Fruit fly (Drosophila melanogaster) whole organism, embryonic: ENCODE measurements around the gene CG10301.

ENCODE experiments used
- BEAF-32 ChIP-seq: fragments of 200-800 bp; sonication (Bioruptor generic); optimal IDR thresholded peaks from 3 replicates; lab custom pipeline; 2017; ENCODE audit warnings: missing biosample characterization, missing genetic modification characterization, mild to moderate bottlenecking, moderate library complexity, missing genetic modification reagents
- BtbVII ChIP-seq: fragments of 200-800 bp; sonication (Bioruptor generic); optimal IDR thresholded peaks from 3 replicates; lab custom pipeline; 2017; ENCODE audit warnings: missing biosample characterization, mild to moderate bottlenecking, missing genetic modification characterization
- CG10959 ChIP-seq: fragments of 200-800 bp; sonication (Bioruptor generic); IDR thresholded peaks from 2 replicates; pipeline ENCODE4 v1.3.6; 2022; ENCODE audit warnings: missing biosample characterization, missing genetic modification characterization
- CG11247 ChIP-seq: fragments of 200-800 bp; sonication (Bioruptor generic); IDR thresholded peaks from 2 replicates; pipeline ENCODE4 v1.3.6; 2022; ENCODE audit warnings: missing biosample characterization, missing genetic modification characterization
- CG14860 ChIP-seq: fragments of 200-800 bp; sonication (Bioruptor generic); IDR thresholded peaks from 3 replicates; pipeline ENCODE4 v1.3.6; 2022; ENCODE audit warnings: missing biosample characterization, missing genetic modification characterization; ENCODE audit not compliant: partially characterized antibody
- CG16779 ChIP-seq: fragments of 200-800 bp; sonication (Bioruptor generic); IDR thresholded peaks from 2 replicates; pipeline ENCODE4 v1.3.6; 2022; ENCODE audit warnings: missing biosample characterization, missing genetic modification characterization
- CG16813 ChIP-seq: fragments of 200-800 bp; sonication (Bioruptor generic); IDR thresholded peaks from 3 replicates; pipeline ENCODE4 v1.3.6; 2022; ENCODE audit warnings: missing biosample characterization, missing genetic modification characterization; ENCODE audit not compliant: partially characterized antibody
- CG16815 ChIP-seq: fragments of 200-800 bp; sonication (Bioruptor generic); optimal IDR thresholded peaks from 3 replicates; lab custom pipeline; 2017; ENCODE audit warnings: missing biosample characterization, mild to moderate bottlenecking, missing genetic modification characterization
- CG17361 ChIP-seq: fragments of 200-800 bp; sonication (Bioruptor generic); IDR thresholded peaks from 3 replicates; pipeline ENCODE4 v1.3.6; 2022; ENCODE audit warnings: missing biosample characterization, missing genetic modification characterization
- CG17912 ChIP-seq: fragments of 200-800 bp; sonication (Bioruptor generic); optimal IDR thresholded peaks from 2 replicates; lab custom pipeline; 2018; ENCODE audit warnings: missing biosample characterization, mild to moderate bottlenecking, missing genetic modification characterization
- CG18262 ChIP-seq: fragments of 200-800 bp; optimal IDR thresholded peaks from 3 replicates; lab custom pipeline; 2019; ENCODE audit warnings: missing biosample characterization, mild to moderate bottlenecking, missing genetic modification characterization, moderate library complexity
- CG18599 ChIP-seq: fragments of 200-800 bp; sonication (Bioruptor generic); optimal IDR thresholded peaks from 3 replicates; lab custom pipeline; 2017; ENCODE audit warnings: missing biosample characterization, missing genetic modification characterization, mild to moderate bottlenecking, moderate library complexity, missing genetic modification reagents
- CG2889 ChIP-seq: fragments of 200-800 bp; sonication (Bioruptor generic); IDR thresholded peaks from 3 replicates; pipeline ENCODE4 v1.3.6; 2022; ENCODE audit warnings: missing biosample characterization, missing genetic modification characterization
- CG34376 ChIP-seq: fragments of 200-800 bp; sonication (Bioruptor generic); optimal IDR thresholded peaks from 2 replicates; lab custom pipeline; 2018; ENCODE audit warnings: missing biosample characterization, mild to moderate bottlenecking, missing genetic modification characterization
- CG3838 ChIP-seq: fragments of 200-800 bp; sonication (Bioruptor generic); optimal IDR thresholded peaks from 3 replicates; lab custom pipeline; 2016; ENCODE audit warnings: missing biosample characterization, missing genetic modification characterization
- CG3847 ChIP-seq: fragments of 200-800 bp; sonication (Bioruptor generic); IDR thresholded peaks from 2 replicates; pipeline ENCODE4 v1.3.6; 2022; ENCODE audit warnings: missing biosample characterization, missing genetic modification characterization
- CG5953 ChIP-seq: fragments of 200-800 bp; sonication (Bioruptor generic); IDR thresholded peaks from 2 replicates; pipeline ENCODE4 v1.3.6; 2022; ENCODE audit warnings: missing biosample characterization, missing genetic modification characterization
- CG6272 ChIP-seq: fragments of 200-800 bp; sonication (Bioruptor generic); IDR thresholded peaks from 2 replicates; pipeline ENCODE4 v1.3.6; 2022; ENCODE audit warnings: missing biosample characterization, missing genetic modification characterization
- CG6654 ChIP-seq: fragments of 200-800 bp; sonication (Bioruptor generic); optimal IDR thresholded peaks from 2 replicates; lab custom pipeline; 2017; ENCODE audit warnings: missing biosample characterization, mild to moderate bottlenecking, missing genetic modification characterization
- CG8290 ChIP-seq, 3 experiments: fragments of 200-800 bp; sonication (Bioruptor generic); optimal IDR thresholded peaks; 2 replicates each; lab custom pipeline; 2016 to 2019; ENCODE audit warnings: missing biosample characterization in 3 of 3, missing genetic modification characterization in 3 of 3, mild to moderate bottlenecking in 2 of 3, moderate library complexity in 1 of 3
- CG8765 ChIP-seq: fragments of 200-800 bp; sonication (Bioruptor generic); IDR thresholded peaks from 2 replicates; pipeline ENCODE4 v1.3.6; 2022; ENCODE audit warnings: missing biosample characterization, missing genetic modification characterization
- CG9215 ChIP-seq: fragments of 200-800 bp; sonication (Bioruptor generic); IDR thresholded peaks from 2 replicates; pipeline ENCODE4 v1.3.6; 2022; ENCODE audit warnings: missing biosample characterization, missing genetic modification characterization
- CG9797 ChIP-seq: fragments of 200-800 bp; sonication (Bioruptor generic); optimal IDR thresholded peaks from 3 replicates; lab custom pipeline; 2018; ENCODE audit warnings: missing biosample characterization, mild to moderate bottlenecking, missing genetic modification characterization
- CG9817 ChIP-seq: fragments of 200-800 bp; sonication (Bioruptor generic); optimal IDR thresholded peaks from 2 replicates; lab custom pipeline; 2018; ENCODE audit warnings: missing biosample characterization, mild to moderate bottlenecking, missing genetic modification characterization, moderate library complexity
- CkIIα-i1 ChIP-seq: fragments of 200-800 bp; sonication (Bioruptor generic); IDR thresholded peaks from 2 replicates; pipeline ENCODE4 v1.3.6; 2022; ENCODE audit warnings: missing biosample characterization, missing genetic modification characterization
- Dfd ChIP-seq, 2 experiments: fragments of >200 bp; optimal IDR thresholded peaks; 2 replicates each; lab custom pipeline; 2017; ENCODE audit warnings: missing biosample characterization in 2 of 2, missing genetic modification characterization in 2 of 2
- HmgD ChIP-seq: fragments of 200-800 bp; sonication (Bioruptor generic); optimal IDR thresholded peaks from 3 replicates; lab custom pipeline; 2016; ENCODE audit warnings: missing biosample characterization, missing genetic modification characterization
- MTF-1 ChIP-seq: fragments of 200-800 bp; sonication (Bioruptor generic); optimal IDR thresholded peaks from 2 replicates; lab custom pipeline; 2018; ENCODE audit warnings: missing biosample characterization, mild to moderate bottlenecking, missing genetic modification characterization, borderline replicate concordance
- Nf-YA ChIP-seq: fragments of 200-800 bp; sonication (Bioruptor generic); IDR thresholded peaks from 2 replicates; pipeline ENCODE4 v1.3.6; 2022; ENCODE audit warnings: missing biosample characterization, missing genetic modification characterization
- Six4 ChIP-seq: fragments of 200-800 bp; sonication (Bioruptor generic); optimal IDR thresholded peaks from 2 replicates; lab custom pipeline; 2016; ENCODE audit warnings: missing biosample characterization, missing genetic modification characterization
- Tbp ChIP-seq: fragments of >200 bp; optimal IDR thresholded peaks from 2 replicates; lab custom pipeline; 2018; ENCODE audit warnings: missing biosample characterization, missing genetic modification characterization
- ab ChIP-seq: fragments of 200-800 bp; sonication (Bioruptor generic); optimal IDR thresholded peaks from 2 replicates; lab custom pipeline; 2016; ENCODE audit warnings: missing biosample characterization, missing genetic modification characterization
- cad ChIP-seq: fragments of >200 bp; optimal IDR thresholded peaks from 2 replicates; lab custom pipeline; 2017; ENCODE audit warnings: missing biosample characterization, missing genetic modification characterization
- da ChIP-seq: fragments of 200-800 bp; sonication (Bioruptor generic); optimal IDR thresholded peaks from 2 replicates; lab custom pipeline; 2016; ENCODE audit warnings: missing biosample characterization, missing genetic modification characterization
- emc ChIP-seq: fragments of 200-800 bp; sonication (Bioruptor generic); optimal IDR thresholded peaks from 2 replicates; lab custom pipeline; 2016; ENCODE audit warnings: missing biosample characterization, missing genetic modification characterization
- esg ChIP-seq: fragments of 200-800 bp; sonication (Bioruptor generic); conservative IDR thresholded peaks from 2 replicates; pipeline ENCODE4 v1.3.6; 2022; ENCODE audit warnings: missing biosample characterization, missing genetic modification characterization
- insv ChIP-seq, 2 experiments: fragments of 200-800 bp; sonication (Bioruptor generic); optimal IDR thresholded peaks; 3 replicates each; lab custom pipeline; 2016 to 2018; ENCODE audit warnings: missing biosample characterization in 2 of 2, missing genetic modification characterization in 2 of 2
- inv ChIP-seq: fragments of 200-800 bp; sonication (Bioruptor generic); IDR thresholded peaks from 2 replicates; pipeline ENCODE4 v1.3.6; 2022; ENCODE audit warnings: missing biosample characterization, missing genetic modification characterization; ENCODE audit not compliant: partially characterized antibody
- jigr1 ChIP-seq: fragments of 200-800 bp; sonication (Bioruptor generic); IDR thresholded peaks from 3 replicates; pipeline ENCODE4 v1.3.6; 2022; ENCODE audit warnings: missing biosample characterization, missing genetic modification characterization
- knrl ChIP-seq: fragments of 200-800 bp; sonication (Bioruptor generic); IDR thresholded peaks from 3 replicates; pipeline ENCODE4 v1.3.6; 2022; ENCODE audit warnings: missing biosample characterization, missing genetic modification characterization; ENCODE audit not compliant: partially characterized antibody
- nmo ChIP-seq: fragments of 200-800 bp; sonication (Bioruptor generic); optimal IDR thresholded peaks from 2 replicates; lab custom pipeline; 2018; ENCODE audit warnings: missing biosample characterization, mild to moderate bottlenecking, missing genetic modification characterization, moderate library complexity
- pan ChIP-seq, 4 experiments: fragments of >200 bp in 3 of 4; fragments of 200-800 bp in 1 of 4; sonication (Bioruptor generic) in 1 of 4; optimal IDR thresholded peaks in 3 of 4; IDR thresholded peaks in 1 of 4; 2 replicates each; pipeline versions ENCODE4 v1.3.6 to Lab custom; 2017 to 2022; ENCODE audit warnings: missing biosample characterization in 2 of 4, missing genetic modification characterization in 2 of 4, mixed read lengths in 1 of 4
- pzg ChIP-seq: fragments of 200-800 bp; sonication (Bioruptor generic); optimal IDR thresholded peaks from 3 replicates; lab custom pipeline; 2018; ENCODE audit warnings: missing biosample characterization, mild to moderate bottlenecking, missing genetic modification characterization, moderate library complexity
- salm ChIP-seq: fragments of 200-800 bp; sonication (Bioruptor generic); optimal IDR thresholded peaks from 2 replicates; lab custom pipeline; 2018; ENCODE audit warnings: missing biosample characterization, mild to moderate bottlenecking, missing genetic modification characterization
- scrt ChIP-seq: fragments of 200-800 bp; sonication (Bioruptor generic); optimal IDR thresholded peaks from 2 replicates; lab custom pipeline; 2018; ENCODE audit warnings: missing biosample characterization, mild to moderate bottlenecking, missing genetic modification characterization, moderate library complexity
- sob ChIP-seq: fragments of 200-800 bp; sonication (Bioruptor generic); IDR thresholded peaks from 2 replicates; pipeline ENCODE4 v1.3.6; 2022; ENCODE audit warnings: missing biosample characterization, missing genetic modification characterization
- sqz ChIP-seq: fragments of 200-800 bp; sonication (Bioruptor generic); optimal IDR thresholded peaks from 3 replicates; lab custom pipeline; 2018; ENCODE audit warnings: missing biosample characterization, mild to moderate bottlenecking, missing genetic modification characterization
- toy ChIP-seq: fragments of 200-800 bp; sonication (Bioruptor generic); IDR thresholded peaks from 2 replicates; pipeline ENCODE4 v1.3.6; 2022; ENCODE audit warnings: missing biosample characterization, missing genetic modification characterization
- trem ChIP-seq: fragments of 200-800 bp; optimal IDR thresholded peaks from 3 replicates; lab custom pipeline; 2019; ENCODE audit warnings: missing biosample characterization, mild to moderate bottlenecking, missing genetic modification characterization, moderate library complexity
- vvl ChIP-seq: fragments of 200-800 bp; sonication (Bioruptor generic); IDR thresholded peaks from 2 replicates; pipeline ENCODE4 v1.3.6; 2022; ENCODE audit warnings: missing biosample characterization, missing genetic modification characterization

The CG10301 gene

DNA sequence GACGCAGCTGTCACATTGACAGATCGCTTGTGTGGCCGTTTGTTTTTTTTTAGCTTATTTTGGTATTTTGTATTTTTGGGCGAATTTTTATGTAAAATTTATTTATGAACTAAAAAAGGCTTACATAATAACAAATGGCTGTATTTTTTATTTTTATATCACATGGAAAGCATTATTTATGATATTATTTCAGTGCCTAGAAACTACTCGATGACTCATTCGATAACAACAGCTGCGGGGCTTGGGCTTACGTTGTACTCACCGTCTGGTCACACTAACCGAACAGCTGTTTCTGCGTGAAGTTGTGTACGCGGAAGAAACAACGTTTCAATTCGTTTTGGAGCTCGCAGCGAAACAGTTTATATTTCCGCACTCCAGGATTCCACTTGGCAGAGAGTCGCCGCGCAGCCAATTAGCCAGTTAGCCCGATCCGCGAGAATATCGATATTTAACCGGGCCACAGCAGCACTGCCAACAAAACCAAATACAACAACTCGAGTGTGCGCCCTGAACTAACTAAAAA lies 23.1 kb downstream of the CG10301 start, which contains the start of the genes Hmgcr and Rpn9 (continued):
- TF ChIP-seq CG2889 (GFP tag; lab: Robert Waterston, UW), result no peak
- TF ChIP-seq salm, result peak; percentile 31
- TF ChIP-seq CG14860 (GFP tag; lab: Robert Waterston, UW), result no peak
- no peak for TF ChIP-seq Tbp
- TF ChIP-seq CG10959, result no peak
- TF ChIP-seq CG9797 (GFP tag; lab: Kevin White, UChicago), result peak; percentile 97
- TF ChIP-seq CG3838 (GFP tag; lab: Kevin White, UChicago), result no peak
- no peak for TF ChIP-seq CG11247 (GFP tag; lab: Robert Waterston, UW)
- 0 out of 2 replicates have a peak, but pooled peaks have one; percentile 9 for TF ChIP-seq CG3847 (GFP tag; lab: Robert Waterston, UW)
- peak; percentile 18 for TF ChIP-seq scrt (GFP tag; lab: Kevin White, UChicago)
- TF ChIP-seq CG17912 (GFP tag; lab: Kevin White, UChicago), result no peak
- no peak for TF ChIP-seq cad
- TF ChIP-seq toy, result no peak
- TF ChIP-seq CG9817, result no peak
- no peak for TF ChIP-seq pan (optimal IDR thresholded peaks at IDR 0.05; lab: Kevin White, UChicago)
- no peak for TF ChIP-seq pan (GFP tag; optimal IDR thresholded peaks at IDR 0.05 in 1 of 2, IDR thresholded peaks at IDR 0.05 in 1 of 2)
- no peak for TF ChIP-seq Dfd (GFP tag; optimal IDR thresholded peaks at IDR 0.05; lab: Kevin White, UChicago)
- peak; percentile 73 for TF ChIP-seq trem (tag; lab: Kevin White, UChicago)
- TF ChIP-seq insv (GFP tag; optimal IDR thresholded peaks at IDR 0.05; lab: Kevin White, UChicago), result peak in 1 of 2 experiments; percentile 65
- TF ChIP-seq HmgD (GFP tag; lab: Kevin White, UChicago), result no peak
- TF ChIP-seq CG6272 (GFP tag; lab: Robert Waterston, UW), result no peak
- peak; percentile 21 for TF ChIP-seq CG34376 (GFP tag; lab: Kevin White, UChicago)
- peak; percentile 90 for TF ChIP-seq pzg (GFP tag; lab: Kevin White, UChicago)
- no peak for TF ChIP-seq esg (GFP tag; lab: Robert Waterston, UW)
- TF ChIP-seq sqz (GFP tag; lab: Kevin White, UChicago), result no peak
- TF ChIP-seq BEAF-32 (GFP tag; lab: Kevin White, UChicago), result peak; percentile 55
- no peak for TF ChIP-seq emc (GFP tag; lab: Kevin White, UChicago)
- no peak for TF ChIP-seq jigr1 (GFP tag; lab: Robert Waterston, UW)
- TF ChIP-seq CG9215 (GFP tag; lab: Robert Waterston, UW), result no peak
- no peak for TF ChIP-seq CG16813 (GFP tag; lab: Robert Waterston, UW)
- TF ChIP-seq nmo (GFP tag; lab: Kevin White, UChicago), result peak; percentile 67
- TF ChIP-seq BtbVII, result peak; percentile 37
- no peak for TF ChIP-seq CG8765 (GFP tag; lab: Robert Waterston, UW)
- TF ChIP-seq da (GFP tag; lab: Kevin White, UChicago), result no peak
- TF ChIP-seq CG6654 (GFP tag; lab: Kevin White, UChicago), result no peak
- TF ChIP-seq ab (GFP tag; lab: Kevin White, UChicago), result no peak
- TF ChIP-seq inv (GFP tag; lab: Robert Waterston, UW), result no peak
- TF ChIP-seq CG17361 (GFP tag; lab: Robert Waterston, UW), result peak; percentile 41; the same call in 1 of the 3 replicates
- no peak for TF ChIP-seq CG16815 (GFP tag; lab: Kevin White, UChicago)
- no peak for TF ChIP-seq Nf-YA (GFP tag; lab: Robert Waterston, UW)
- peak; percentile 8 for TF ChIP-seq CG8290 (GFP tag; optimal IDR thresholded peaks at IDR 0.05; lab: Kevin White, UChicago)
- TF ChIP-seq CG8290 (tag; optimal IDR thresholded peaks at IDR 0.05; lab: Kevin White, UChicago), result peak in 1 of 2 experiments; percentile 47
- peak; percentile 9; the same call in 1 of the 3 replicates for TF ChIP-seq knrl (GFP tag; lab: Robert Waterston, UW)
- TF ChIP-seq CG18262 (tag; lab: Kevin White, UChicago), result peak; percentile 24
- no peak for TF ChIP-seq CG16779 (GFP tag; lab: Robert Waterston, UW)
- TF ChIP-seq Six4 (GFP tag; lab: Kevin White, UChicago), result no peak
- TF ChIP-seq vvl (GFP tag; lab: Robert Waterston, UW), result no peak
- TF ChIP-seq CG5953 (GFP tag; lab: Robert Waterston, UW), result no peak
- no peak for TF ChIP-seq sob (GFP tag; lab: Robert Waterston, UW)
- no peak for TF ChIP-seq MTF-1 (GFP tag; lab: Kevin White, UChicago)
- no peak for TF ChIP-seq CG18599 (GFP tag; lab: Kevin White, UChicago)
- no peak for TF ChIP-seq CkIIα-i1 (GFP tag; lab: Robert Waterston, UW)
